Fruit fly (Drosophila melanogaster) whole organism, embryonic: ENCODE data around the gene CG3008.

Experiments used
- B-H1 ChIP-seq: fragments of 200-800 bp; sonication (Bioruptor generic); IDR thresholded peaks from 3 replicates; pipeline ENCODE4 v1.3.6; 2022; ENCODE audit warnings: missing biosample characterization, missing genetic modification characterization
- Bgb ChIP-seq: fragments of 200-800 bp; sonication (Bioruptor generic); IDR thresholded peaks from 2 replicates; pipeline ENCODE4 v1.3.6; 2022; ENCODE audit warnings: missing biosample characterization, missing genetic modification characterization; ENCODE audit not compliant: partially characterized antibody
- BtbVII ChIP-seq: fragments of 200-800 bp; sonication (Bioruptor generic); optimal IDR thresholded peaks from 3 replicates; lab custom pipeline; 2017; ENCODE audit warnings: missing biosample characterization, mild to moderate bottlenecking, missing genetic modification characterization
- CG10209 ChIP-seq: fragments of 200-800 bp; sonication (Bioruptor generic); optimal IDR thresholded peaks from 3 replicates; lab custom pipeline; 2017; ENCODE audit warnings: missing biosample characterization, mild to moderate bottlenecking, missing genetic modification characterization, missing genetic modification reagents
- CG10321 ChIP-seq: fragments of 200-800 bp; sonication (Bioruptor generic); IDR thresholded peaks from 2 replicates; pipeline ENCODE4 v1.3.6; 2022; ENCODE audit warnings: missing biosample characterization, missing genetic modification characterization
- CG10565 ChIP-seq: fragments of 200-800 bp; sonication (Bioruptor generic); optimal IDR thresholded peaks from 3 replicates; lab custom pipeline; 2016; ENCODE audit warnings: missing biosample characterization, mild to moderate bottlenecking, missing genetic modification characterization
- CG11247 ChIP-seq: fragments of 200-800 bp; sonication (Bioruptor generic); IDR thresholded peaks from 2 replicates; pipeline ENCODE4 v1.3.6; 2022; ENCODE audit warnings: missing biosample characterization, missing genetic modification characterization
- CG11560 ChIP-seq: fragments of 200-800 bp; sonication (Bioruptor generic); IDR thresholded peaks from 3 replicates; pipeline ENCODE4 v1.3.6; 2022; ENCODE audit warnings: missing biosample characterization, missing genetic modification characterization
- CG12659 ChIP-seq: fragments of 200-800 bp; sonication (Bioruptor generic); optimal IDR thresholded peaks from 3 replicates; lab custom pipeline; 2017; ENCODE audit warnings: mild to moderate bottlenecking, missing biosample characterization, missing genetic modification reagents, missing genetic modification characterization
- CG13123 ChIP-seq: fragments of 200-800 bp; sonication (Bioruptor generic); optimal IDR thresholded peaks from 2 replicates; lab custom pipeline; 2016; ENCODE audit warnings: missing biosample characterization, missing genetic modification characterization
- CG15073 ChIP-seq: fragments of 200-800 bp; sonication (Bioruptor generic); optimal IDR thresholded peaks from 2 replicates; lab custom pipeline; 2016; ENCODE audit warnings: missing biosample characterization, missing genetic modification characterization
- CG1529 ChIP-seq: fragments of 200-800 bp; sonication (Bioruptor generic); optimal IDR thresholded peaks from 3 replicates; lab custom pipeline; 2018; ENCODE audit warnings: missing biosample characterization, missing genetic modification characterization
- CG1602 ChIP-seq: fragments of 200-800 bp; sonication (Bioruptor generic); optimal IDR thresholded peaks from 3 replicates; lab custom pipeline; 2016; ENCODE audit warnings: missing biosample characterization, missing genetic modification characterization
- CG17328 ChIP-seq: fragments of 200-800 bp; sonication (Bioruptor generic); IDR thresholded peaks from 2 replicates; pipeline ENCODE4 v1.3.6; 2022; ENCODE audit warnings: missing biosample characterization, missing genetic modification characterization
- CG18599 ChIP-seq: fragments of 200-800 bp; sonication (Bioruptor generic); optimal IDR thresholded peaks from 3 replicates; lab custom pipeline; 2017; ENCODE audit warnings: missing biosample characterization, missing genetic modification characterization, mild to moderate bottlenecking, moderate library complexity, missing genetic modification reagents
- CG31365 ChIP-seq: fragments of 200-800 bp; sonication (Bioruptor generic); optimal IDR thresholded peaks from 2 replicates; lab custom pipeline; 2018; ENCODE audit warnings: missing biosample characterization, mild to moderate bottlenecking, missing genetic modification characterization
- CG6175 ChIP-seq: fragments of 200-800 bp; sonication (Bioruptor generic); IDR thresholded peaks from 3 replicates; pipeline ENCODE4 v1.3.6; 2022; ENCODE audit warnings: missing biosample characterization, missing genetic modification characterization
- CG6683 ChIP-seq: fragments of 200-800 bp; sonication (Bioruptor generic); optimal IDR thresholded peaks from 2 replicates; lab custom pipeline; 2017; ENCODE audit warnings: missing biosample characterization, mild to moderate bottlenecking, missing genetic modification characterization, missing genetic modification reagents
- CG6765 ChIP-seq: fragments of 200-800 bp; sonication (Bioruptor generic); optimal IDR thresholded peaks from 3 replicates; lab custom pipeline; 2017; ENCODE audit warnings: missing biosample characterization, mild to moderate bottlenecking, missing genetic modification characterization
- CG6791 ChIP-seq: fragments of 200-800 bp; sonication (Bioruptor generic); IDR thresholded peaks from 3 replicates; pipeline ENCODE4 v1.3.6; 2022; ENCODE audit warnings: missing biosample characterization, missing genetic modification characterization; ENCODE audit not compliant: partially characterized antibody
- CG7745 ChIP-seq: fragments of 200-800 bp; sonication (Bioruptor generic); optimal IDR thresholded peaks from 2 replicates; lab custom pipeline; 2018; ENCODE audit warnings: missing biosample characterization, mild to moderate bottlenecking, missing genetic modification characterization, moderate library complexity
- CG8089 ChIP-seq: fragments of 200-800 bp; sonication (Bioruptor generic); optimal IDR thresholded peaks from 3 replicates; lab custom pipeline; 2016; ENCODE audit warnings: missing biosample characterization, missing genetic modification characterization
- CG8281 ChIP-seq: fragments of 200-800 bp; sonication (Bioruptor generic); optimal IDR thresholded peaks from 2 replicates; lab custom pipeline; 2018; ENCODE audit warnings: missing biosample characterization, mild to moderate bottlenecking, missing genetic modification characterization, moderate library complexity
- CG8765 ChIP-seq: fragments of 200-800 bp; sonication (Bioruptor generic); IDR thresholded peaks from 2 replicates; pipeline ENCODE4 v1.3.6; 2022; ENCODE audit warnings: missing biosample characterization, missing genetic modification characterization
- CG9215 ChIP-seq: fragments of 200-800 bp; sonication (Bioruptor generic); IDR thresholded peaks from 2 replicates; pipeline ENCODE4 v1.3.6; 2022; ENCODE audit warnings: missing biosample characterization, missing genetic modification characterization
- CoRest ChIP-seq: fragments of 200-800 bp; sonication (Bioruptor generic); optimal IDR thresholded peaks from 3 replicates; lab custom pipeline; 2018; ENCODE audit warnings: missing biosample characterization, mild to moderate bottlenecking, missing genetic modification characterization, moderate library complexity
- Dll ChIP-seq: fragments of 200-800 bp; sonication (Bioruptor generic); IDR thresholded peaks from 4 replicates; pipeline ENCODE4 v1.3.6; 2022; ENCODE audit warnings: missing biosample characterization, missing genetic modification characterization; ENCODE audit not compliant: partially characterized antibody
- GATAe ChIP-seq: fragments of 200-800 bp; sonication (Bioruptor generic); conservative IDR thresholded peaks from 2 replicates; pipeline ENCODE4 v1.3.6; 2022; ENCODE audit warnings: missing biosample characterization, missing genetic modification characterization
- Gug ChIP-seq: fragments of 200-800 bp; sonication (Bioruptor generic); IDR thresholded peaks from 4 replicates; pipeline ENCODE4 v1.3.6; 2022; ENCODE audit warnings: missing biosample characterization, missing genetic modification characterization
- Lhr ChIP-seq: fragments of 200-800 bp; sonication (Bioruptor generic); optimal IDR thresholded peaks from 3 replicates; lab custom pipeline; 2017; ENCODE audit warnings: mild to moderate bottlenecking, missing biosample characterization, missing genetic modification reagents, missing genetic modification characterization
- Lim3 ChIP-seq: fragments of 200-800 bp; sonication (Bioruptor generic); IDR thresholded peaks from 2 replicates; pipeline ENCODE4 v1.3.6; 2022; ENCODE audit warnings: missing biosample characterization, missing genetic modification characterization
- NC2β ChIP-seq: fragments of 200-800 bp; sonication (Bioruptor generic); optimal IDR thresholded peaks from 2 replicates; lab custom pipeline; 2016; ENCODE audit warnings: missing biosample characterization, missing genetic modification characterization
- Oaz ChIP-seq: fragments of 200-800 bp; sonication (Bioruptor generic); IDR thresholded peaks from 2 replicates; pipeline ENCODE4 v1.3.6; 2022; ENCODE audit warnings: missing biosample characterization, missing genetic modification characterization
- PHDP ChIP-seq: fragments of 200-800 bp; sonication (Bioruptor generic); optimal IDR thresholded peaks from 3 replicates; lab custom pipeline; 2018; ENCODE audit warnings: missing biosample characterization, mild to moderate bottlenecking, missing genetic modification characterization, moderate library complexity
- Sin3A ChIP-seq: fragments of >200 bp; optimal IDR thresholded peaks from 2 replicates; lab custom pipeline; 2018
- Stat92E ChIP-seq, 3 experiments: fragments of >200 bp in 2 of 3; fragments of 200-800 bp in 1 of 3; sonication (Bioruptor generic) in 1 of 3; optimal IDR thresholded peaks; 2 replicates each; lab custom pipeline; 2017 to 2019; ENCODE audit warnings: missing biosample characterization in 3 of 3, missing genetic modification characterization in 3 of 3, mild to moderate bottlenecking in 1 of 3, moderate library complexity in 1 of 3
- bcd ChIP-seq: fragments of 200-800 bp; sonication (Bioruptor generic); optimal IDR thresholded peaks from 2 replicates; lab custom pipeline; 2017; ENCODE audit warnings: missing biosample characterization, mild to moderate bottlenecking, missing genetic modification characterization
- br ChIP-seq: fragments of >200 bp; optimal IDR thresholded peaks from 2 replicates; lab custom pipeline; 2017
- cad ChIP-seq: fragments of >200 bp; optimal IDR thresholded peaks from 2 replicates; lab custom pipeline; 2017; ENCODE audit warnings: missing biosample characterization, missing genetic modification characterization
- caup ChIP-seq: fragments of 200-800 bp; sonication (Bioruptor generic); optimal IDR thresholded peaks from 3 replicates; lab custom pipeline; 2017; ENCODE audit warnings: missing biosample characterization, mild to moderate bottlenecking, missing genetic modification characterization, moderate library complexity; ENCODE audit not compliant: severe bottlenecking
- chinmo ChIP-seq: fragments of 200-800 bp; sonication (Bioruptor generic); IDR thresholded peaks from 4 replicates; pipeline ENCODE4 v1.3.6; 2022; ENCODE audit warnings: missing biosample characterization, missing genetic modification characterization; ENCODE audit not compliant: partially characterized antibody
- grn ChIP-seq: fragments of 200-800 bp; sonication (Bioruptor generic); optimal IDR thresholded peaks from 3 replicates; lab custom pipeline; 2017; ENCODE audit warnings: missing biosample characterization, missing genetic modification characterization
- gsb-n ChIP-seq: fragments of 200-800 bp; sonication (Bioruptor generic); optimal IDR thresholded peaks from 3 replicates; lab custom pipeline; 2018; ENCODE audit warnings: missing biosample characterization, mild to moderate bottlenecking, missing genetic modification characterization
- insv ChIP-seq, 2 experiments: fragments of 200-800 bp; sonication (Bioruptor generic); optimal IDR thresholded peaks; 3 replicates each; lab custom pipeline; 2016 to 2018; ENCODE audit warnings: missing biosample characterization in 2 of 2, missing genetic modification characterization in 2 of 2
- luna ChIP-seq: fragments of 200-800 bp; sonication (Bioruptor generic); optimal IDR thresholded peaks from 2 replicates; lab custom pipeline; 2016; ENCODE audit warnings: missing biosample characterization, missing genetic modification characterization
- prd ChIP-seq, 3 experiments: fragments of >200 bp in 2 of 3; fragments of 200-800 bp in 1 of 3; sonication (Bioruptor generic) in 1 of 3; optimal IDR thresholded peaks in 2 of 3; IDR thresholded peaks in 1 of 3; 2 replicates in 2 of 3; 3 replicates in 1 of 3; pipeline versions ENCODE4 v1.3.6 to Lab custom; 2017 to 2022; ENCODE audit warnings: missing biosample characterization in 1 of 3, missing genetic modification characterization in 1 of 3
- slp2 ChIP-seq: fragments of 200-800 bp; sonication (Bioruptor generic); optimal IDR thresholded peaks from 2 replicates; lab custom pipeline; 2016; ENCODE audit warnings: missing biosample characterization, missing genetic modification characterization
- sr ChIP-seq: fragments of 200-800 bp; sonication (Bioruptor generic); IDR thresholded peaks from 3 replicates; pipeline ENCODE4 v1.3.6; 2022; ENCODE audit warnings: missing biosample characterization, missing genetic modification characterization
- tio ChIP-seq: fragments of 200-800 bp; sonication (Bioruptor generic); optimal IDR thresholded peaks from 2 replicates; lab custom pipeline; 2017; ENCODE audit warnings: missing biosample characterization, missing genetic modification characterization, inconsistent platforms
- trem ChIP-seq: fragments of 200-800 bp; optimal IDR thresholded peaks from 3 replicates; lab custom pipeline; 2019; ENCODE audit warnings: missing biosample characterization, mild to moderate bottlenecking, missing genetic modification characterization, moderate library complexity
- unc-4 ChIP-seq: fragments of 200-800 bp; sonication (Bioruptor generic); IDR thresholded peaks from 2 replicates; pipeline ENCODE4 v1.3.6; 2022; ENCODE audit warnings: missing biosample characterization, missing genetic modification characterization; ENCODE audit not compliant: partially characterized antibody

CG3008 gene

DNA sequence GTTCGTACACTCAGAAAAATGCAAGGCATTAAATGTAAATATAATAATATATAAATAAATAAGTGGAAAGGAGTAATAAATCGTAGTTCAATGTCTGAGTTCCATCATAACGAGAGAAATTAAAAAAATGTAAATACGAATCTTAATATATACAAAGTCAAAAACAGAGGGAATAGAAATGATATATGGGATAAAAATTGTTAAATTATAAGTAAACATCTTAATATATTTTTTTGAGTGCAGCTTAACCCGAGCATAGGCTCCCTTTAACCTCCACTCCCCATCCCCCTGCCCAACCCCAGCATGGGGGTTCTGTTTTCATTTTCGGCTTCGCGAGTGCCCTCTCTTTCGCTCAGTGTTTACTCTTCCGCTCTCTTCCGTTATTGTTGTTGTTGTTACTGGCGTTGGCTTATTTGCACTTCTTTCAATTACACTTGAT, 32.6 kb downstream of the CG3008 start (continued):
- peak; percentile 22 for TF ChIP-seq CoRest (tag; lab: Kevin White, UChicago)
- no peak for TF ChIP-seq NC2β (GFP tag; lab: Kevin White, UChicago)
- peak; percentile 22 for TF ChIP-seq CG18599 (GFP tag; lab: Kevin White, UChicago)
- no peak for TF ChIP-seq slp2 (GFP tag; lab: Kevin White, UChicago)
- TF ChIP-seq caup (GFP tag; lab: Kevin White, UChicago), result no peak
- no peak for TF ChIP-seq CG6683
- no peak for TF ChIP-seq CG8089 (GFP tag; lab: Kevin White, UChicago)
- peak; percentile 28 for TF ChIP-seq CG1529
- no peak for TF ChIP-seq CG11247
- TF ChIP-seq CG6765 (GFP tag; lab: Kevin White, UChicago), result no peak
- no peak for TF ChIP-seq Sin3A (lab: Kevin White, UChicago)
- TF ChIP-seq CG9215 (GFP tag; lab: Robert Waterston, UW), result no peak
- TF ChIP-seq CG6791 (GFP tag; lab: Robert Waterston, UW), result no peak
- no peak for TF ChIP-seq unc-4
- TF ChIP-seq CG15073 (GFP tag; lab: Kevin White, UChicago), result no peak
- TF ChIP-seq CG12659 (GFP tag; lab: Kevin White, UChicago), result no peak
- TF ChIP-seq luna (GFP tag; lab: Kevin White, UChicago), result no peak
- TF ChIP-seq GATAe (GFP tag; lab: Robert Waterston, UW), result no peak
- no peak for TF ChIP-seq CG31365 (tag; lab: Kevin White, UChicago)
- no peak for TF ChIP-seq CG10321 (GFP tag; lab: Robert Waterston, UW)
- TF ChIP-seq Lim3, result no peak
- TF ChIP-seq CG7745 (tag; lab: Kevin White, UChicago), result no peak
- no peak for TF ChIP-seq PHDP (tag; lab: Kevin White, UChicago)
- no peak for TF ChIP-seq B-H1 (GFP tag; lab: Robert Waterston, UW)
- no peak for TF ChIP-seq CG10565
- no peak for TF ChIP-seq CG8281 (tag; lab: Kevin White, UChicago)
- TF ChIP-seq Bgb (GFP tag; lab: Robert Waterston, UW), result no peak
- TF ChIP-seq Oaz, result no peak
- no peak for TF ChIP-seq CG13123 (GFP tag; lab: Kevin White, UChicago)
- TF ChIP-seq CG8765 (GFP tag; lab: Robert Waterston, UW), result no peak
- TF ChIP-seq bcd (GFP tag; lab: Kevin White, UChicago), result peak; percentile 23
- TF ChIP-seq CG17328 (GFP tag; lab: Robert Waterston, UW), result no peak
- TF ChIP-seq trem (tag; lab: Kevin White, UChicago), result no peak
- no peak for TF ChIP-seq br (lab: Kevin White, UChicago)
- no peak for TF ChIP-seq Dll (GFP tag; lab: Robert Waterston, UW)
- no peak for TF ChIP-seq Lhr (GFP tag; lab: Kevin White, UChicago)
- no peak for TF ChIP-seq CG1602 (GFP tag; lab: Kevin White, UChicago)
- TF ChIP-seq grn (GFP tag; lab: Kevin White, UChicago), result no peak
- TF ChIP-seq chinmo (GFP tag; lab: Robert Waterston, UW), result no peak
- TF ChIP-seq CG11560, result no peak
- TF ChIP-seq gsb-n (tag; lab: Kevin White, UChicago), result peak; percentile 6
- TF ChIP-seq tio (GFP tag; lab: Kevin White, UChicago), result no peak
- TF ChIP-seq CG6175, result no peak
- TF ChIP-seq Gug (GFP tag; lab: Robert Waterston, UW), result no peak
- peak; percentile 19 for TF ChIP-seq CG10209 (GFP tag; lab: Kevin White, UChicago)
- TF ChIP-seq prd (optimal IDR thresholded peaks at IDR 0.05; lab: Kevin White, UChicago), result no peak
- TF ChIP-seq prd (GFP tag; IDR thresholded peaks at IDR 0.05; lab: Robert Waterston, UW), result no peak
- TF ChIP-seq BtbVII (GFP tag; lab: Kevin White, UChicago), result peak; percentile 30
- no peak for TF ChIP-seq insv (GFP tag; optimal IDR thresholded peaks at IDR 0.05; lab: Kevin White, UChicago)
- TF ChIP-seq Stat92E (GFP tag; optimal IDR thresholded peaks at IDR 0.05; lab: Kevin White, UChicago), result no peak
- no peak for TF ChIP-seq cad (GFP tag; lab: Kevin White, UChicago)
- no peak for TF ChIP-seq sr (GFP tag; lab: Robert Waterston, UW)
